Fruit fly (Drosophila melanogaster) whole organism: ENCODE measurements around the gene CG4496.

ENCODE experiments used
- EcR ChIP-seq, 2 experiments: fragments of >200 bp; optimal IDR thresholded peaks; 2 replicates each; lab custom pipeline; 2017; ENCODE audit warnings: missing biosample characterization in 2 of 2, missing genetic modification characterization in 2 of 2, missing genetic modification reagents in 2 of 2
- psq ChIP-seq: fragments of >200 bp; optimal IDR thresholded peaks from 2 replicates; lab custom pipeline; 2017
- usp ChIP-seq: fragments of >200 bp; optimal IDR thresholded peaks from 2 replicates; lab custom pipeline; 2017; ENCODE audit warnings: missing biosample characterization, missing genetic modification characterization, mixed read lengths

- TF ChIP-seq usp (GFP tag; lab: Kevin White, UChicago) (no peak), psq (lab: Kevin White, UChicago) (no peak), EcR (GFP tag; optimal IDR thresholded peaks at IDR 0.05; lab: Kevin White, UChicago) (no peak)
These were observed 10.5 kb downstream of the CG4496 start for dm6 chr2L:7179276-7179675.
